Worm (Caenorhabditis elegans): ENCODE measurements around the gene asah-2.

asah-2 gene

DNA sequence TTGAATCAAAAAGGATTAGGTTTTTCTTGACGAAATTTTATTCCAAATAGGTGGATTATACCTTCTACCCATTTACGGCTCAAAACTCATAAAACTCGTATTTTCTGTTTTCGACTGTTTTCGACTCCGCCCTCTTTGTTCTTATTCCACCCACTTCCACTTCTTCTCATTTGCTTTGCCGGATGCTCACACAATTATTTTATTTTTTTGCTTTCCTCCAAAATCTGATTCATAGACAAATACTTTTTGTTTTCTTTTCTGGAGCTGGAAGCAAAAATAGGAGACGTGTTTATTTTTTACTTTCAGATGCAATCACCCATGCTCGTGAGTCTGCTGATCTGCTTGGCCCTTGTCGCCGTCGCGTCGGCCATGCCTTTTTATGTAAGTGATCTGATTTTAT is 15.7 kb downstream of the asah-2 start, which contains the start of gene nlp-63:
nlp-63 (plus strand) TSS at position 301 of the 400 bp plus-strand sequence.
- TF ChIP-seq cnd-1 (tag; optimal IDR thresholded peaks at IDR 0.05) (no peak), blmp-1 (tag; optimal IDR thresholded peaks at IDR 0.05) (no peak), nhr-2 (tag; optimal IDR thresholded peaks at IDR 0.05) (no peak), nhr-12 (tag; optimal IDR thresholded peaks at IDR 0.05) (no peak), lin-32 (GFP tag; optimal IDR thresholded peaks at IDR 0.05) (no peak), bed-3 (GFP tag; optimal IDR thresholded peaks at IDR 0.05) (no peak), ceh-83 (GFP tag; optimal IDR thresholded peaks at IDR 0.05) (no peak), unc-120 (tag; optimal IDR thresholded peaks at IDR 0.05; ENCODE audit: poor library complexity, severe bottlenecking) (no peak), zip-8 (tag; optimal IDR thresholded peaks at IDR 0.05) (no peak), unc-39 (tag; optimal IDR thresholded peaks at IDR 0.05) (no peak), flh-1 (GFP tag; optimal IDR thresholded peaks at IDR 0.05) (no peak), elt-1 (tag; optimal IDR thresholded peaks at IDR 0.05; ENCODE audit: borderline replicate concordance, insufficient read depth) (no peak), ham-2 (GFP tag; optimal IDR thresholded peaks at IDR 0.05) (no peak), nhr-237 (tag; optimal IDR thresholded peaks at IDR 0.05) (no peak)

- TF ChIP-seq nhr-237 (tag; optimal IDR thresholded peaks at IDR 0.05) (no peak), bed-3 (GFP tag; optimal IDR thresholded peaks at IDR 0.05) (no peak), ceh-83 (GFP tag; optimal IDR thresholded peaks at IDR 0.05) (no peak), blmp-1 (tag; optimal IDR thresholded peaks at IDR 0.05) (no peak), pha-4 (tag; optimal IDR thresholded peaks at IDR 0.05) (no peak), ztf-11 (tag; optimal IDR thresholded peaks at IDR 0.05) (no peak), snpc-4 (tag; optimal IDR thresholded peaks at IDR 0.05) (no peak), drap-1 (GFP tag; optimal IDR thresholded peaks at IDR 0.05) (no peak), mep-1 (tag; optimal IDR thresholded peaks at IDR 0.05) (no peak), mab-5 (tag; optimal IDR thresholded peaks at IDR 0.05) (no peak), unc-39 (tag; optimal IDR thresholded peaks at IDR 0.05) (no peak), sem-2 (GFP tag; optimal IDR thresholded peaks at IDR 0.05) (no peak), hlh-1 (tag; optimal IDR thresholded peaks at IDR 0.05) (no peak), cnd-1 (tag; optimal IDR thresholded peaks at IDR 0.05) (no peak), zip-8 (tag; optimal IDR thresholded peaks at IDR 0.05) (no peak), lin-13 (tag; optimal IDR thresholded peaks at IDR 0.05) (no peak), ham-2 (GFP tag; optimal IDR thresholded peaks at IDR 0.05) (no peak), elt-3 (tag; optimal IDR thresholded peaks at IDR 0.05) (no peak), lsy-2 (tag; optimal IDR thresholded peaks at IDR 0.05) (no peak)
These were observed 23.4 kb downstream of the asah-2 start for ce11 chrII:10162785-10163184.

DNA sequence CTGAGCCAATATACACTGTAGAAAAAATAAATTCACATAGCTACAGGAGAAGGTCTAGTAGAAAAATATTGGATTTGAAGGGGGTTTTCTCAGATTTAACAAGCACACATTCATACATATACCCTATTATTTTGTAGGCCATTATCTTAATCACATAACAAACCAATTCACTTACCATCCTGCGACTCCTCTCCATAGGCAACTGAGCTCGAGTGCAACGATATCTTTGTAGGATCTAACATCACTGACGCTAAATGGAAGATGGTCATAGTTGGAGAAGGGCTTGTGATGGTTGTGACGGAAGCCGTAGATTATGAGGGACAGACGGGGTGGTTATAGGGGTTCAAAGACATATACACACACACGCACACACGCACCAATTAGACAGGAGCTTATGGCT is 24.7 kb downstream of the asah-2 start:
- TF ChIP-seq ceh-39 (tag; optimal IDR thresholded peaks at IDR 0.05): no peak

DNA sequence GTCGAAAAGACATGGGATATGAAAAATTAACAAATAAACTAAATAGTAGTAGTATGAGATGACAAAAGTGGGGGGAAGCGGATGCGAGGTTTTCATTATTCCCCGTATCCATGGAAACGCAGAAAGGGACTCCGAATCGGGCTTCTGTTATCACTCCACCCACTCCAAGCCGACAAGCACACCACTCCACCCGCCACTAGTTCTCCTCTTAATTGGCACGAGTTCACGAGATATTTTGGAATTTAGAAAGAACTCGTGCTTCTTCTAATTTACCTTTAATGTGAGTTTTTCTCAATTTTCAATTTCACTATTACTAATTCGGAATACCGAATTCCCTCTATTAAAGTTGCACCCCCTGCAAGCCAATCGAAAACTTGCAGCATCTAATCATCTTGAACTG is 27.0 kb downstream of the asah-2 start:
- TF ChIP-seq M03D4.4 (tag; optimal IDR thresholded peaks at IDR 0.05) (no peak), sptf-1 (tag; optimal IDR thresholded peaks at IDR 0.05) (no peak), nhr-12 (tag; optimal IDR thresholded peaks at IDR 0.05) (no peak), ceh-83 (GFP tag; optimal IDR thresholded peaks at IDR 0.05) (no peak), blmp-1 (tag; optimal IDR thresholded peaks at IDR 0.05) (no peak), elt-3 (tag; optimal IDR thresholded peaks at IDR 0.05) (no peak), nhr-76 (tag; optimal IDR thresholded peaks at IDR 0.05) (no peak), lin-13 (tag; optimal IDR thresholded peaks at IDR 0.05) (no peak), lin-32 (GFP tag; optimal IDR thresholded peaks at IDR 0.05) (no peak), ztf-11 (tag; optimal IDR thresholded peaks at IDR 0.05) (no peak), drap-1 (GFP tag; optimal IDR thresholded peaks at IDR 0.05) (no peak), cnd-1 (tag; optimal IDR thresholded peaks at IDR 0.05) (no peak), hlh-1 (tag; optimal IDR thresholded peaks at IDR 0.05) (no peak), lsy-2 (tag; optimal IDR thresholded peaks at IDR 0.05) (no peak), ceh-43 (GFP tag; optimal IDR thresholded peaks at IDR 0.05) (no peak), pha-4 (tag; optimal IDR thresholded peaks at IDR 0.05) (no peak), ces-1 (GFP tag; optimal IDR thresholded peaks at IDR 0.05) (no peak), unc-62 (GFP tag; optimal IDR thresholded peaks at IDR 0.05) (no peak), mep-1 (tag; optimal IDR thresholded peaks at IDR 0.05) (no peak)

DNA sequence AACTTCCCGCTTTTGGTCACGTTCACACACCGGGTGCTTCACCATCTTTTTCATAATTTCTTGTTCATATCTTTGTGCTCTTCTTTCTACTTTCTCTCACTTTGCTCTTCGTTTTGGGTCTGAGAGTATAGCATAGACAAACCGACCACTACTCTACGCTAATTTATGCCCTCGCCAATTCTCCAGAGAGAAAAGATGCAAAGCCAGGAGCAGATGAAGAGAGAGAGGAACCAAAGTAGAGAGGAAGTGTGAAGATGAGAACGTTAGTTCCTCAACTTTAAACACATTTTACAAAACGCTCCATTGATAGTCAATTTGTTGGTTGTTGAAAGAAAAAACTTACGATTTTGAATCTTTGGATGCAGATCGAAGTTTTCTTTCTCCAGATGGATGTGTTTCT is 28.3 kb downstream of the asah-2 start:
- TF ChIP-seq ces-1 (GFP tag; optimal IDR thresholded peaks at IDR 0.05) (peak; percentile 47), lin-13 (tag; optimal IDR thresholded peaks at IDR 0.05) (no peak)
